Fruit fly (Drosophila melanogaster): ENCODE measurements around the gene Fur1.

The Fur1 gene

dm6 chr3R:25462642-25463317 lies 10.1 kb downstream of the Fur1 start (continued):
- TF ChIP-seq CG9437 (GFP tag; optimal IDR thresholded peaks at IDR 0.05) (no peak), CG3995 (GFP tag; optimal IDR thresholded peaks at IDR 0.05) (no peak), dysf (GFP tag; IDR thresholded peaks at IDR 0.05) (peak; percentile 61; the same call in 2 of the 3 replicates), ken (GFP tag; IDR thresholded peaks at IDR 0.05) (no peak), gsb (GFP tag; IDR thresholded peaks at IDR 0.05) (peak; percentile 56), H15 (GFP tag; IDR thresholded peaks at IDR 0.05) (peak; percentile 40; the same call in 1 of the 3 replicates), CG30431 (GFP tag; optimal IDR thresholded peaks at IDR 0.05) (no peak), vnd (GFP tag; IDR thresholded peaks at IDR 0.05; ENCODE audit: partially characterized antibody) (no peak), vfl (GFP tag; optimal IDR thresholded peaks at IDR 0.05) (no peak), CG13287 (GFP tag; IDR thresholded peaks at IDR 0.05; ENCODE audit: partially characterized antibody) (no peak), cato (GFP tag; optimal IDR thresholded peaks at IDR 0.05; ENCODE audit: borderline replicate concordance) (no peak), Hsf (GFP tag; optimal IDR thresholded peaks at IDR 0.05) (no peak), crp (GFP tag; optimal IDR thresholded peaks at IDR 0.05) (no peak), CG12391 (tag; optimal IDR thresholded peaks at IDR 0.05) (peak; percentile 45), CG11723 (GFP tag; optimal IDR thresholded peaks at IDR 0.05) (no peak), Fer3 (tag; optimal IDR thresholded peaks at IDR 0.05) (peak; percentile 61), hkb (optimal IDR thresholded peaks at IDR 0.05) (no peak), hkb (GFP tag; IDR thresholded peaks at IDR 0.05) (peak; percentile 41; the same call in 1 of the 2 replicates), MESR4 (GFP tag; optimal IDR thresholded peaks at IDR 0.05) (no peak), CG17359 (tag; optimal IDR thresholded peaks at IDR 0.05) (peak; percentile 56), CG1603 (tag; optimal IDR thresholded peaks at IDR 0.05) (no peak), sc (optimal IDR thresholded peaks at IDR 0.05) (no peak), sc (GFP tag; optimal IDR thresholded peaks at IDR 0.05) (no peak), D (optimal IDR thresholded peaks at IDR 0.05) (no peak), D (GFP tag; optimal IDR thresholded peaks at IDR 0.05) (no peak), CG4282 (GFP tag; optimal IDR thresholded peaks at IDR 0.05) (no peak), CG8388 (GFP tag; optimal IDR thresholded peaks at IDR 0.05) (peak; percentile 5), croc (GFP tag; conservative IDR thresholded peaks at IDR 0.05) (no peak), Adf1 (GFP tag; IDR thresholded peaks at IDR 0.05) (0 out of 2 replicates have a peak, but pooled peaks have one; percentile 13), CG15514 (GFP tag; optimal IDR thresholded peaks at IDR 0.05) (peak; percentile 48), CG10979 (tag; optimal IDR thresholded peaks at IDR 0.05) (peak; percentile 30), CG2129 (GFP tag; IDR thresholded peaks at IDR 0.05; ENCODE audit: partially characterized antibody) (no peak), run (tag; optimal IDR thresholded peaks at IDR 0.05) (no peak), usp (GFP tag; optimal IDR thresholded peaks at IDR 0.05) (no peak), chm (GFP tag; IDR thresholded peaks at IDR 0.05) (no peak), lab (GFP tag; optimal IDR thresholded peaks at IDR 0.05) (peak; percentile 67), hth (optimal IDR thresholded peaks at IDR 0.05) (no peak), ttk (GFP tag; IDR thresholded peaks at IDR 0.05) (no peak), chinmo (GFP tag; IDR thresholded peaks at IDR 0.05; ENCODE audit: partially characterized antibody) (peak; percentile 81), Nf-YA (GFP tag; IDR thresholded peaks at IDR 0.05) (no peak), CG10462 (GFP tag; optimal IDR thresholded peaks at IDR 0.05) (no peak), Vsx1 (GFP tag; optimal IDR thresholded peaks at IDR 0.05) (no peak), NFAT (GFP tag; IDR thresholded peaks at IDR 0.05) (peak; percentile 57; the same call in 1 of the 2 replicates), CG17361 (GFP tag; IDR thresholded peaks at IDR 0.05) (peak; percentile 63), CG11560 (tag; IDR thresholded peaks at IDR 0.05) (no peak), GATAe (GFP tag; conservative IDR thresholded peaks at IDR 0.05) (0 out of 2 replicates have a peak, but pooled peaks have one; percentile 18), Awh (GFP tag; IDR thresholded peaks at IDR 0.05) (peak; percentile 55; the same call in 1 of the 2 replicates), CG5245 (GFP tag; optimal IDR thresholded peaks at IDR 0.05) (no peak), p53 (GFP tag; optimal IDR thresholded peaks at IDR 0.05) (no peak), CG34422 (GFP tag; IDR thresholded peaks at IDR 0.05) (no peak), NK7.1 (GFP tag; optimal IDR thresholded peaks at IDR 0.05) (no peak)
